Fruit fly (Drosophila melanogaster): Measurements from ENCODE around the gene Arl8.

Arl8 gene

dm6 chr3R:8115951-8116611 is 10.3 kb upstream of the Arl8 start (continued):
- peak; percentile 35 for TF ChIP-seq Blimp-1 (GFP tag; optimal IDR thresholded peaks at IDR 0.05)
- TF ChIP-seq svp (GFP tag): peak; percentile 80
- TF ChIP-seq CG6163 (GFP tag; IDR thresholded peaks at IDR 0.05): no peak
- no peak for TF ChIP-seq CG6808 (GFP tag; optimal IDR thresholded peaks at IDR 0.05)
- TF ChIP-seq dac (GFP tag; optimal IDR thresholded peaks at IDR 0.05): no peak
- no peak for TF ChIP-seq Ets96B (tag; optimal IDR thresholded peaks at IDR 0.05)
- peak; percentile 47 for TF ChIP-seq Ets21C (GFP tag; optimal IDR thresholded peaks at IDR 0.05)
- TF ChIP-seq CG3032 (tag; optimal IDR thresholded peaks at IDR 0.05): no peak
- TF ChIP-seq spab (GFP tag; optimal IDR thresholded peaks at IDR 0.05): no peak
- TF ChIP-seq ss (GFP tag; optimal IDR thresholded peaks at IDR 0.05): no peak
- peak; percentile 35 for TF ChIP-seq acj6 (GFP tag; optimal IDR thresholded peaks at IDR 0.05)
- TF ChIP-seq OdsH (GFP tag; optimal IDR thresholded peaks at IDR 0.05): peak; percentile 38
- no peak for TF ChIP-seq CG6276 (GFP tag; optimal IDR thresholded peaks at IDR 0.05)
- TF ChIP-seq salr (GFP tag; optimal IDR thresholded peaks at IDR 0.05): no peak
- peak; percentile 15 for TF ChIP-seq net (GFP tag; optimal IDR thresholded peaks at IDR 0.05)
- no peak for TF ChIP-seq Eip93F (GFP tag; optimal IDR thresholded peaks at IDR 0.05)
- TF ChIP-seq CG8319 (GFP tag; optimal IDR thresholded peaks at IDR 0.05): no peak
- peak; percentile 14 for TF ChIP-seq achi (GFP tag; optimal IDR thresholded peaks at IDR 0.05)
- no peak for TF ChIP-seq fkh (GFP tag; optimal IDR thresholded peaks at IDR 0.05)
- no peak for TF ChIP-seq fd59A (GFP tag; optimal IDR thresholded peaks at IDR 0.05)
- TF ChIP-seq Smox (GFP tag; optimal IDR thresholded peaks at IDR 0.05): peak; percentile 69
- TF ChIP-seq Sox15 (GFP tag; optimal IDR thresholded peaks at IDR 0.05): no peak
- TF ChIP-seq CG8632 (GFP tag; optimal IDR thresholded peaks at IDR 0.05): peak; percentile 23
- peak; percentile 17 for TF ChIP-seq pdm3 (GFP tag; optimal IDR thresholded peaks at IDR 0.05)
- peak; percentile 82 for TF ChIP-seq Met (GFP tag; optimal IDR thresholded peaks at IDR 0.05)
- peak; percentile 34 for TF ChIP-seq CG34406 (GFP tag; optimal IDR thresholded peaks at IDR 0.05)
- TF ChIP-seq CG11294 (GFP tag; IDR thresholded peaks at IDR 0.05): no peak

dm6 chr3R:8118062-8118461 is 8.3 kb upstream of the Arl8 start:
- TF ChIP-seq cyc (GFP tag; optimal IDR thresholded peaks at IDR 0.05): no peak
- TF ChIP-seq spab (GFP tag; optimal IDR thresholded peaks at IDR 0.05): no peak
- no peak for TF ChIP-seq dac (GFP tag; optimal IDR thresholded peaks at IDR 0.05)
- TF ChIP-seq salr (GFP tag; optimal IDR thresholded peaks at IDR 0.05): no peak
- TF ChIP-seq Ets96B (tag; optimal IDR thresholded peaks at IDR 0.05): no peak
- TF ChIP-seq Sox102F (GFP tag; optimal IDR thresholded peaks at IDR 0.05): no peak
- TF ChIP-seq Eip78C (GFP tag): peak; percentile 20
- TF ChIP-seq achi (GFP tag; optimal IDR thresholded peaks at IDR 0.05): no peak

DNA sequence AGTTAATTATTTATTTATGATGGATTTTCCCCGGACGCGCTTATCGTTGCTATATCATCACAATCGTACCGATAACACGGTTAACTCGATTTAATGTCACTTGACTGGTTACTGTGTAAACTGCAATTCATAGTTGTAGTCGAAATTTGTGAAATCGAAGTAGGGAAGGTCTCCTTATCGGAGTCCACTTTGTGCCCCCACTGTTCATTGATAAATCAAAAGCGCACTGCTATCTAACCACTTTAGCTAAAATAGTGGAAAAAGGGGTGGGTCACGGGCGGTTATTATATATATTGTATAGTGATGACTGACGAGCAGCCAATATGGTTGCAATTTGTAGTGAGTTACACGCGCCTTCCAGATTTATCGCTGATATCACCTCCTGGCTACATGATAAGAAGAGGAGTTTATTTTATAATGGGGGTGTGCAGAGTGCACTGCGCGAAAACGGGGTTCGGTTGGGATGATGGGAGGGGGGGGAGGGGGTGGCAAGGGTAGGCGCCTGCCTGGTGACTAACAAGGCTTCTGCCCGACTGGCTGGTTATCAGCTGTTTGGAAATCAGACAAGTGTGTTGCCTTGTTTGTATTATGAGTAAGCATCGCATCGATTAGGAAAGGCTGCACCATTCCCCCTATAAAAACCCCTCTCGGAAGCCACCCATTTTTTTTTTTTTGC is 7.5 kb upstream of the Arl8 start:
- TF ChIP-seq Hr4 (GFP tag; optimal IDR thresholded peaks at IDR 0.05): no peak
- TF ChIP-seq salr (GFP tag; optimal IDR thresholded peaks at IDR 0.05): no peak
- TF ChIP-seq net (GFP tag; optimal IDR thresholded peaks at IDR 0.05): no peak
- TF ChIP-seq svp (GFP tag): peak; percentile 40
- TF ChIP-seq acj6 (GFP tag; optimal IDR thresholded peaks at IDR 0.05): no peak
- TF ChIP-seq Ets21C (GFP tag; optimal IDR thresholded peaks at IDR 0.05): no peak
- no peak for TF ChIP-seq CG7368 (GFP tag; optimal IDR thresholded peaks at IDR 0.05)
- TF ChIP-seq vri (GFP tag; optimal IDR thresholded peaks at IDR 0.05): no peak
- TF ChIP-seq dsx (GFP tag; optimal IDR thresholded peaks at IDR 0.05; ENCODE audit: poor library complexity, severe bottlenecking): no peak
- no peak for TF ChIP-seq CG32006 (GFP tag; optimal IDR thresholded peaks at IDR 0.05)
- peak; percentile 15 for TF ChIP-seq CG16779 (tag; optimal IDR thresholded peaks at IDR 0.05)
- TF ChIP-seq achi (GFP tag; optimal IDR thresholded peaks at IDR 0.05): no peak
- no peak for TF ChIP-seq Eip75B (GFP tag; optimal IDR thresholded peaks at IDR 0.05)
- TF ChIP-seq Sox15 (GFP tag; optimal IDR thresholded peaks at IDR 0.05): no peak
- peak; percentile 47 for TF ChIP-seq fkh (GFP tag; optimal IDR thresholded peaks at IDR 0.05)
- TF ChIP-seq CG6163 (GFP tag; IDR thresholded peaks at IDR 0.05): peak; percentile 28; the same call in 2 of the 3 replicates
- TF ChIP-seq Eip78C (GFP tag): peak; percentile 14
